In genomic region chrX:11419988-11420387, ce11 we compare ENCODE assay signal across 1 worm cellular context.
TF ChIP-seq lines count a peak whose summit lies in the region.

TSS of gene F46C3.6 (minus strand) at chrX:11420074.

TF ChIP-seq in whole organism, L1 larva, 84 proteins besides CTCF, POLR2A, EP300 and RAD21 (continued from another document):
- TF ChIP-seq unc-62 (GFP tag; optimal IDR thresholded peaks at IDR 0.05; lab: Kevin White, UChicago) (no peak), nhr-85 (tag; lab: Kevin White, UChicago) (peak; percentile 87)
TF ChIP-seq in whole organism, L1 larva: peak in this region for 3.
